Fruit fly (Drosophila melanogaster): ENCODE data around the gene Lcp65Ae.
A peak's percentile ranks its signal among the peaks of the same experiment; 100 is the strongest.

The Lcp65Ae gene

dm6 chr3L:6094697-6095096 is 43.2 kb downstream of the Lcp65Ae start, which contains the start of the genes CG10467 and loj (continued):
- TF ChIP-seq fd59A (GFP tag; optimal IDR thresholded peaks at IDR 0.05) (peak; percentile 80), Hr39 (GFP tag; optimal IDR thresholded peaks at IDR 0.05) (peak; percentile 92), CG11902 (GFP tag; optimal IDR thresholded peaks at IDR 0.05) (peak; percentile 95), topi (GFP tag; optimal IDR thresholded peaks at IDR 0.05) (peak; percentile 80), CG6792 (GFP tag; optimal IDR thresholded peaks at IDR 0.05) (peak; percentile 83), Hr38 (GFP tag; optimal IDR thresholded peaks at IDR 0.05) (peak; percentile 40), acj6 (GFP tag; optimal IDR thresholded peaks at IDR 0.05) (peak; percentile 94), CG7368 (GFP tag; optimal IDR thresholded peaks at IDR 0.05) (peak; percentile 84), dac (GFP tag; optimal IDR thresholded peaks at IDR 0.05) (peak; percentile 78), Smox (GFP tag; optimal IDR thresholded peaks at IDR 0.05) (peak; percentile 85), CG8319 (GFP tag; optimal IDR thresholded peaks at IDR 0.05) (peak; percentile 85), CG1621 (tag; optimal IDR thresholded peaks at IDR 0.05) (peak; percentile 76)

- TF ChIP-seq CG6276 (GFP tag; optimal IDR thresholded peaks at IDR 0.05), result no peak
- TF ChIP-seq acj6 (GFP tag; optimal IDR thresholded peaks at IDR 0.05), result no peak
- no peak for TF ChIP-seq esn (GFP tag; optimal IDR thresholded peaks at IDR 0.05)
- TF ChIP-seq pdm3 (GFP tag; optimal IDR thresholded peaks at IDR 0.05), result no peak
- TF ChIP-seq Lpt (GFP tag; optimal IDR thresholded peaks at IDR 0.05), result no peak
- no peak for TF ChIP-seq cyc (GFP tag; optimal IDR thresholded peaks at IDR 0.05)
- TF ChIP-seq CG6792 (GFP tag; optimal IDR thresholded peaks at IDR 0.05), result no peak
- no peak for TF ChIP-seq Eip78C (GFP tag)
- no peak for TF ChIP-seq fd85E (GFP tag; optimal IDR thresholded peaks at IDR 0.05)
- TF ChIP-seq net (GFP tag; optimal IDR thresholded peaks at IDR 0.05), result no peak
- TF ChIP-seq svp (GFP tag), result no peak
- TF ChIP-seq Gug (GFP tag; IDR thresholded peaks at IDR 0.05), result no peak
- no peak for TF ChIP-seq CG3919 (GFP tag; optimal IDR thresholded peaks at IDR 0.05)
- TF ChIP-seq CG31627 (GFP tag; optimal IDR thresholded peaks at IDR 0.05), result no peak
- no peak for TF ChIP-seq CG3032 (tag; optimal IDR thresholded peaks at IDR 0.05)
These were observed 44.7 kb downstream of the Lcp65Ae start, which contains the start of gene CG10469 for dm6 chr3L:6093213-6093612. Gene CG10469, minus strand, starts transcription at chr3L:6093313.
